Worm (Caenorhabditis elegans) whole organism, early embryonic: ENCODE results near the gene wrt-7.

Experiments
- B0310.2 ChIP-seq: sonication (generic microtip); optimal IDR thresholded peaks from 2 replicates; lab custom pipeline; 2016; ENCODE audit warnings: mild to moderate bottlenecking, missing genetic modification characterization, missing compliant biosample characterization
- F13C5.2 ChIP-seq: sonication (generic microtip); optimal IDR thresholded peaks from 2 replicates; lab custom pipeline; 2017; ENCODE audit warnings: mild to moderate bottlenecking, missing genetic modification characterization, inconsistent platforms, missing compliant biosample characterization
- aly-1 ChIP-seq: sonication (generic microtip); optimal IDR thresholded peaks from 2 replicates; lab custom pipeline; 2016; ENCODE audit warnings: missing genetic modification characterization, missing compliant biosample characterization
- ama-1 ChIP-seq: fragments of 150-350 bp; optimal IDR thresholded peaks from 2 replicates; lab custom pipeline; 2014
- ceh-13 ChIP-seq: fragments of 200-800 bp; sonication (Bioruptor generic); optimal IDR thresholded peaks from 2 replicates; lab custom pipeline; 2018; ENCODE audit warnings: mild to moderate bottlenecking, missing genetic modification characterization, missing compliant biosample characterization
- ceh-36 ChIP-seq: sonication (generic microtip); optimal IDR thresholded peaks from 2 replicates; lab custom pipeline; 2016; ENCODE audit warnings: missing genetic modification characterization, inconsistent platforms, missing compliant biosample characterization
- ets-7 ChIP-seq: sonication (generic microtip); optimal IDR thresholded peaks from 2 replicates; lab custom pipeline; 2016; ENCODE audit warnings: missing genotype, missing genetic modification characterization, missing compliant biosample characterization
- flt-1 ChIP-seq: fragments of 200-800 bp; sonication (Bioruptor generic); IDR thresholded peaks from 2 replicates; pipeline ENCODE4 v1.3.6; 2022; ENCODE audit warnings: missing genetic modification characterization, missing compliant biosample characterization
- hmbx-1 ChIP-seq: sonication (generic microtip); optimal IDR thresholded peaks from 2 replicates; lab custom pipeline; 2016; ENCODE audit warnings: mild to moderate bottlenecking, missing genetic modification characterization, missing compliant biosample characterization
- hmg-4 ChIP-seq: fragments of 200-800 bp; sonication (Bioruptor generic); optimal IDR thresholded peaks from 2 replicates; lab custom pipeline; 2018; ENCODE audit warnings: mild to moderate bottlenecking, missing genetic modification characterization, missing compliant biosample characterization
- hnd-1 ChIP-seq: sonication (generic microtip); optimal IDR thresholded peaks from 2 replicates; lab custom pipeline; 2016; ENCODE audit warnings: missing genetic modification characterization, missing compliant biosample characterization
- pes-1 ChIP-seq: fragments of 200-800 bp; sonication (Bioruptor generic); IDR thresholded peaks from 2 replicates; pipeline ENCODE4 v1.3.6; 2022; ENCODE audit warnings: missing genetic modification reagents, missing genetic modification characterization, missing compliant biosample characterization
- scrt-1 ChIP-seq: fragments of 200-800 bp; sonication (Bioruptor generic); IDR thresholded peaks from 2 replicates; pipeline ENCODE4 v1.3.6; 2022; ENCODE audit warnings: missing genetic modification characterization, missing compliant biosample characterization
- sea-1 ChIP-seq: fragments of 200-800 bp; sonication (Bioruptor generic); conservative IDR thresholded peaks from 2 replicates; pipeline ENCODE4 v1.3.6; 2022; ENCODE audit warnings: missing genetic modification characterization, missing compliant biosample characterization
- tbx-11 ChIP-seq: fragments of 200-800 bp; sonication (Bioruptor generic); IDR thresholded peaks from 2 replicates; pipeline ENCODE4 v1.3.6; 2022; ENCODE audit warnings: missing genetic modification characterization, missing compliant biosample characterization
- tbx-37 ChIP-seq: fragments of 200-800 bp; sonication (Bioruptor generic); conservative IDR thresholded peaks from 2 replicates; pipeline ENCODE4 v1.3.6; 2022; ENCODE audit warnings: missing genetic modification reagents, missing genetic modification characterization, missing compliant biosample characterization
- tra-4 ChIP-seq: sonication (generic microtip); optimal IDR thresholded peaks from 2 replicates; lab custom pipeline; 2017; ENCODE audit warnings: missing genetic modification characterization, missing compliant biosample characterization

Gene wrt-7

DNA sequence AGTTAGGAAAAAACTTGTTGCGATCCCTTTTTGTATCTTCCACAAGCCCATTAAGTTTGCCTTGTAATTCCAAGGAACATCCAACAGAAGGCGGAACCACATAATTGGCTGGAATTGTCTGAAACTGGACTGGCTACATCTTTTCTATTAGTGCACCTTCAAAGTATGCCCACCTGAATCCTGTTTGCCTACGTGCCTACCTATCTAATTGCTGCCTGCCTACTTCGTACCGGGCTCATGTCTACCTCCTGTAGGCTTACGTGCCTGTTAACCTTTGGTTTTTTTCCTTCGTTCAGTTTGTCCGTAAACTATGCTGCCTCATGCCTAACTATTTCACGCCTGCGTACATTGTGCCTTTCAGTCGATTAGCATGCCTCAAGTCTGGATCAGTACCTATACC, at the start of gene wrt-7:
Gene wrt-7 (minus strand): TSS at position 101 of the 400 bp plus-strand sequence.
- TF ChIP-seq ama-1 (lab: Kevin White, UChicago) = no peak
- TF ChIP-seq hnd-1 (tag; lab: Kevin White, UChicago) = no peak
- no peak for TF ChIP-seq tbx-37 (GFP tag; lab: Robert Waterston, UW)
- no peak for TF ChIP-seq scrt-1 (GFP tag; lab: Robert Waterston, UW)
- TF ChIP-seq sea-1 (GFP tag; lab: Robert Waterston, UW) = no peak
- TF ChIP-seq aly-1 (tag; lab: Kevin White, UChicago) = no peak
- TF ChIP-seq tra-4 = no peak
- no peak for TF ChIP-seq ceh-13
- TF ChIP-seq hmg-4 = no peak
- TF ChIP-seq pes-1 (GFP tag; lab: Robert Waterston, UW) = no peak
- no peak for TF ChIP-seq flt-1 (GFP tag; lab: Robert Waterston, UW)
- TF ChIP-seq B0310.2 (tag; lab: Kevin White, UChicago) = no peak
- TF ChIP-seq tbx-11 (GFP tag; lab: Robert Waterston, UW) = no peak
- TF ChIP-seq ets-7 (tag; lab: Kevin White, UChicago) = no peak
- TF ChIP-seq ceh-36 (tag; lab: Kevin White, UChicago) = no peak

- TF ChIP-seq tbx-11 (GFP tag; lab: Robert Waterston, UW) (no peak), aly-1 (tag; lab: Kevin White, UChicago) (no peak), tra-4 (no peak), hmbx-1 (tag; lab: Kevin White, UChicago) (no peak), flt-1 (GFP tag; lab: Robert Waterston, UW) (no peak), ets-7 (tag; lab: Kevin White, UChicago) (no peak), ama-1 (lab: Kevin White, UChicago) (no peak), scrt-1 (GFP tag; lab: Robert Waterston, UW) (no peak)
These were observed 47.4 kb upstream of the wrt-7 start, which contains the start of gene str-102 for ce11 chrV:15384733-15385132. Gene str-102 (plus strand): TSS chrV:15385033.

ce11 chrV:15383739-15384138, 46.4 kb upstream of the wrt-7 start, which contains the start of gene str-88:
Gene str-88 (minus strand): TSS chrV:15383839.
- no peak for TF ChIP-seq ama-1 (lab: Kevin White, UChicago)
- no peak for TF ChIP-seq hmg-4
- TF ChIP-seq hmbx-1 (tag; lab: Kevin White, UChicago) = no peak
- no peak for TF ChIP-seq tbx-11 (GFP tag; lab: Robert Waterston, UW)
- TF ChIP-seq aly-1 (tag; lab: Kevin White, UChicago) = no peak
- no peak for TF ChIP-seq sea-1 (GFP tag; lab: Robert Waterston, UW)
- TF ChIP-seq F13C5.2 (tag; lab: Kevin White, UChicago) = no peak
- no peak for TF ChIP-seq pes-1 (GFP tag; lab: Robert Waterston, UW)
- no peak for TF ChIP-seq B0310.2 (tag; lab: Kevin White, UChicago)
- TF ChIP-seq ceh-36 (tag; lab: Kevin White, UChicago) = no peak
- no peak for TF ChIP-seq ceh-13
- TF ChIP-seq flt-1 (GFP tag; lab: Robert Waterston, UW) = no peak
- no peak for TF ChIP-seq tbx-37 (GFP tag; lab: Robert Waterston, UW)

DNA sequence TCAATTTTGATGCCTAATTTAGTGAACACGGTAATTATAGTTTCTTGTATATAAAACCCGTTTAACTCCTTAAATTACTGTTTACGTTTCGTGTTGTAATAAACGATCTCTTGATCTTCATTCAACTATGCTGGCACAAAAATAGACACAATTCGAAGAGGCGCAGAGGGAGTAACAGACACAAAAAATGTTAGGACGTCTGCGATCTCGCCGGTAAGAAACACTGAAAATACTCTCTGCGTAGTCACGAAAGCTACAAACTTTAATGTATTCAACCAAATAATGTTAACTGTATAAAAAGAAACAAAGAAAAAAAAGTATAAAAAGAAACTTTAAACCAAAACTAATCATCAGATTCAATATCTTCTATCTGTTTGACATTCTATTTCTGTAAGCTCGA, 43.6 kb upstream of the wrt-7 start, which contains the start of gene dhs-23:
Gene dhs-23 (plus strand): TSS at position 363 of the 400 bp plus-strand sequence.
- TF ChIP-seq scrt-1 (GFP tag; lab: Robert Waterston, UW) (no peak), hmg-4 (no peak), aly-1 (tag; lab: Kevin White, UChicago) (no peak), B0310.2 (tag; lab: Kevin White, UChicago) (no peak), hnd-1 (tag; lab: Kevin White, UChicago) (no peak)

DNA sequence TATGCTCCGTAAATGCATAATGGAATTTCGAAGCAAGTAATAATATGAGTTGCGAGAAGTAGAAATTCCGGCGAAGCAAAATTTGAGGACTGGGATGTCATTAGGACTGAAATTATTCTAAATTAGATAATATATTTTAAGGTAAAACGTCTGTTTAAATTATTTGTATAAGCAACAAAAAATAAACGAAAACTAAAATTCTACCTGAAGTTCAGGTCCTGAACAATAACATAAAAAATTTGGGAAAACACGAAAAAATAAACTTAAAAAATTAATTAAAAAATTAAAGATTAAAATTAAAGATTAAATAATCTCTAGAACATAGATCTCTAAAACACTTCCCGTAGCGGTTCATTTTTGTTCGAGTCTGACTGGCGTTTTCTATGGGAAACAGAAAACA, 42.5 kb upstream of the wrt-7 start, which contains the start of gene srh-251:
Gene srh-251 (minus strand): TSS at position 101 of the 400 bp plus-strand sequence.
- TF ChIP-seq tbx-11 (GFP tag; lab: Robert Waterston, UW) (no peak), ama-1 (lab: Kevin White, UChicago) (no peak)

DNA sequence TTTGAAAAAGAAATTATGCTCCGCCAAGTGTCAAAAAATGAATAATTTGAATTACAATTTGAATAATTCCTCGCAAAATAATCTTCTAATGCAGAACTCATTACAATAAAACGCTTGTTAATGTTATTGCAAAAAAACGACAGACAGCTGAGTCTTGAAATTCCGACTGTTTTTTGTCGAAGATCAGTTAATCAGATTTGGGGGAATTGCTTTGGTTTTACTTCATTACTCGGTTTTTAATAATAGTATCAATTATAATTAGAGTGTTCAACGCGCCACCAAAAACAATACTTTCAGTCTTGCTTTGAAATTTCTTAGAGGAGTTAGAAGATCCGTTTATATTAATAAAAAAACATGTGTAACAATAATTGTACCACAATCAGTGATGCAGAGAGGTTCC, 40.6 kb upstream of the wrt-7 start, which contains the start of gene srh-122:
Gene srh-122 (minus strand): TSS at position 101 of the 400 bp plus-strand sequence.
- TF ChIP-seq tbx-11 (GFP tag; lab: Robert Waterston, UW) = no peak
- no peak for TF ChIP-seq hmbx-1 (tag; lab: Kevin White, UChicago)
- no peak for TF ChIP-seq tbx-37 (GFP tag; lab: Robert Waterston, UW)
- TF ChIP-seq ceh-36 (tag; lab: Kevin White, UChicago) = no peak
- no peak for TF ChIP-seq ama-1 (lab: Kevin White, UChicago)
- no peak for TF ChIP-seq hmg-4
- TF ChIP-seq aly-1 (tag; lab: Kevin White, UChicago) = no peak
- TF ChIP-seq tra-4 = no peak
- TF ChIP-seq scrt-1 (GFP tag; lab: Robert Waterston, UW) = no peak
- no peak for TF ChIP-seq sea-1 (GFP tag; lab: Robert Waterston, UW)
- TF ChIP-seq B0310.2 (tag; lab: Kevin White, UChicago) = no peak
- TF ChIP-seq ceh-13 = no peak
- no peak for TF ChIP-seq F13C5.2 (tag; lab: Kevin White, UChicago)
- TF ChIP-seq ets-7 (tag; lab: Kevin White, UChicago) = no peak
- TF ChIP-seq hnd-1 (tag; lab: Kevin White, UChicago) = no peak
- TF ChIP-seq pes-1 (GFP tag; lab: Robert Waterston, UW) = no peak
- no peak for TF ChIP-seq flt-1 (GFP tag; lab: Robert Waterston, UW)

- TF ChIP-seq flt-1 (GFP tag; lab: Robert Waterston, UW) (no peak), sea-1 (GFP tag; lab: Robert Waterston, UW) (no peak), ceh-36 (tag; lab: Kevin White, UChicago) (no peak), tra-4 (no peak), hmbx-1 (tag; lab: Kevin White, UChicago) (no peak)
These were observed 38.9 kb upstream of the wrt-7 start, which contains the start of gene srh-52 for ce11 chrV:15376223-15376622. Gene srh-52 (minus strand): TSS chrV:15376323.
